Fruit fly (Drosophila melanogaster) whole organism, adult: ENCODE results near the gene Cpr66Cb.

Experiments
- CG11617 ChIP-seq: fragments of 200-800 bp; sonication (Bioruptor generic); optimal IDR thresholded peaks from 2 replicates; lab custom pipeline; 2017; ENCODE audit warnings: mild to moderate bottlenecking, missing biosample characterization, missing genetic modification reagents, missing genetic modification characterization
- CG12768 ChIP-seq: fragments of 200-800 bp; sonication (Bioruptor generic); optimal IDR thresholded peaks from 2 replicates; lab custom pipeline; 2017; ENCODE audit warnings: missing biosample characterization, missing genetic modification characterization, mild to moderate bottlenecking, moderate library complexity, missing genetic modification reagents
- CG14711 ChIP-seq: fragments of 200-800 bp; sonication (Bioruptor generic); optimal IDR thresholded peaks from 2 replicates; lab custom pipeline; 2018; ENCODE audit warnings: missing biosample characterization, mild to moderate bottlenecking, missing genetic modification characterization, moderate library complexity
- CG1620 ChIP-seq: fragments of 200-800 bp; sonication (Bioruptor generic); optimal IDR thresholded peaks from 2 replicates; lab custom pipeline; 2016; ENCODE audit warnings: missing biosample characterization, missing genetic modification characterization
- CG33017 ChIP-seq: fragments of 200-800 bp; sonication (Bioruptor generic); optimal IDR thresholded peaks from 2 replicates; lab custom pipeline; 2018; ENCODE audit warnings: missing biosample characterization, mild to moderate bottlenecking, missing genetic modification characterization, moderate library complexity
- CG5204 ChIP-seq: fragments of 200-800 bp; sonication (Bioruptor generic); optimal IDR thresholded peaks from 2 replicates; lab custom pipeline; 2016; ENCODE audit warnings: missing biosample characterization, missing genetic modification characterization
- CG7045 ChIP-seq: fragments of 200-800 bp; sonication (Bioruptor generic); optimal IDR thresholded peaks from 2 replicates; lab custom pipeline; 2017; ENCODE audit warnings: missing biosample characterization, mild to moderate bottlenecking, missing genetic modification characterization
- CG7101 ChIP-seq: fragments of 200-800 bp; sonication (Bioruptor generic); optimal IDR thresholded peaks from 2 replicates; lab custom pipeline; 2018; ENCODE audit warnings: missing biosample characterization, mild to moderate bottlenecking, missing genetic modification characterization, moderate library complexity
- Clk ChIP-seq: fragments of 200-800 bp; sonication (Bioruptor generic); optimal IDR thresholded peaks from 2 replicates; lab custom pipeline; 2017; ENCODE audit warnings: missing biosample characterization, missing genetic modification characterization
- Crg-1 ChIP-seq: fragments of 200-800 bp; sonication (Bioruptor generic); optimal IDR thresholded peaks from 2 replicates; lab custom pipeline; 2016; ENCODE audit warnings: missing biosample characterization, missing genetic modification characterization
- Hr96 ChIP-seq: fragments of 200-800 bp; sonication (Bioruptor generic); optimal IDR thresholded peaks from 2 replicates; lab custom pipeline; 2016; ENCODE audit warnings: missing biosample characterization, missing genetic modification characterization
- Mnt ChIP-seq: fragments of 200-800 bp; sonication (Bioruptor generic); optimal IDR thresholded peaks from 2 replicates; lab custom pipeline; 2016; ENCODE audit warnings: missing biosample characterization, mild to moderate bottlenecking, missing genetic modification characterization
- bab1 ChIP-seq: fragments of 200-800 bp; sonication (Bioruptor generic); optimal IDR thresholded peaks from 3 replicates; lab custom pipeline; 2019; ENCODE audit warnings: missing biosample characterization, mild to moderate bottlenecking, missing genetic modification characterization, moderate library complexity
- cic ChIP-seq: fragments of 200-800 bp; sonication (Bioruptor generic); optimal IDR thresholded peaks from 2 replicates; lab custom pipeline; 2017; ENCODE audit warnings: missing biosample characterization, mild to moderate bottlenecking, missing genetic modification characterization, moderate library complexity
- cnc ChIP-seq, 2 experiments: fragments of >200 bp; optimal IDR thresholded peaks; 2 replicates each; lab custom pipeline; 2017
- kay ChIP-seq: fragments of 200-800 bp; sonication (Bioruptor generic); peaks from one replicate; lab custom pipeline; 2016; ENCODE audit warnings: missing biosample characterization, missing genetic modification characterization, borderline replicate concordance
- ovo ChIP-seq: fragments of 200-800 bp; sonication (Bioruptor generic); optimal IDR thresholded peaks from 2 replicates; lab custom pipeline; 2016; ENCODE audit warnings: missing biosample characterization, missing genetic modification characterization
- pad ChIP-seq: fragments of 200-800 bp; sonication (Bioruptor generic); optimal IDR thresholded peaks from 3 replicates; lab custom pipeline; 2017; ENCODE audit warnings: missing biosample characterization, missing genetic modification characterization, mild to moderate bottlenecking, moderate library complexity, missing genetic modification reagents
- tj ChIP-seq: fragments of 200-800 bp; sonication (Bioruptor generic); optimal IDR thresholded peaks from 3 replicates; lab custom pipeline; 2017; ENCODE audit warnings: missing biosample characterization, mild to moderate bottlenecking, missing genetic modification characterization, moderate library complexity
- toe ChIP-seq: fragments of 200-800 bp; sonication (Bioruptor generic); optimal IDR thresholded peaks from 2 replicates; lab custom pipeline; 2016; ENCODE audit warnings: missing biosample characterization, missing genetic modification characterization

Cpr66Cb gene

DNA sequence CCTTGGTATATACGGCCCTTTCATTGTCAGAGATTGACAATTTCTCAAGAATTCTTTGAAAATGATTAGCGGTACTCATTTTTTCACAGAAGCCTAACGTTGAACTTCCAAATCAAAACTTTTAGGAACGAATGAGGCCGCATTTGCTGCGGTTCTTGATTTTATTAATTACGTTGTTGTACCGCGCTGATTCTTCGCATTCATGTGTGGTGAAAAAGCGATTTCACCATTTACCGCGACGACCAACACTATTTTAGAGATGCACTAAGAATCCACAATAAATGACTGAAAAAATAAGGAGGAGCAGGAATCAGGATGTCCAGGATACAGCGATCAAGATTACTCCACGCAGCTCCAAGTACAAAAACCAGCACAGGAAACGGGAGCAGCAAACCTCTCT lies 32.6 kb upstream of the Cpr66Cb start, which contains the start of the genes CG7194 and Sbp2:
Gene CG7194, minus strand, starts transcription at position 148 of the 400 bp plus-strand sequence.
Gene Sbp2, plus strand, starts transcription at position 246 of the 400 bp plus-strand sequence.
- TF ChIP-seq Crg-1 (GFP tag; lab: Kevin White, UChicago) (no peak), CG33017 (tag; lab: Kevin White, UChicago) (peak; percentile 25), CG7045 (GFP tag; lab: Kevin White, UChicago) (no peak), cic (GFP tag; lab: Kevin White, UChicago) (no peak), ovo (GFP tag; lab: Kevin White, UChicago) (no peak), CG11617 (GFP tag; lab: Kevin White, UChicago) (peak; percentile 9), Mnt (GFP tag; lab: Kevin White, UChicago) (no peak), CG1620 (GFP tag; lab: Kevin White, UChicago) (no peak), cnc (optimal IDR thresholded peaks at IDR 0.05; lab: Kevin White, UChicago) (no peak), bab1 (GFP tag; lab: Kevin White, UChicago) (peak; percentile 15), Hr96 (GFP tag; lab: Kevin White, UChicago) (no peak), toe (GFP tag; lab: Kevin White, UChicago) (no peak), CG12768 (GFP tag; lab: Kevin White, UChicago) (peak; percentile 18), CG5204 (no peak)

DNA sequence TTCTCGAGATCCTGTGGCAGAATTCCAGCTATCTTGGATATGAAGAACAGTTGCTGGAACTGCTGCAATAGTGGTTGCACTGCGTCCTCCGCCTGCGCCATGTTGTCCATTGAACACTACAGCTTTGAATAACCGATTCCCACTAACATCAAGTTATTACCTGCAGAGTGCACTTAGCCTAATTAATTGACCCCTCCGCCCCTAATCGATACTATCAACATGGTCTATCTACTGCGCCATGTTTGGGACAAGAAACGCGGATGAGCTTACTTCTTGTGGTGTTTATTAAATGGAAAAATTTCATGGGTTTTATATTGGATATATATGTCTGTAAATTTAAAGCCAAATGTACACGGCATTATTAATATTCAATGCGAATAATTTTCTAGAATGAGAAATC lies 29.6 kb upstream of the Cpr66Cb start, which contains the start of gene Gr66a:
Gene Gr66a, minus strand, starts transcription at position 101 of the 400 bp plus-strand sequence.
- no peak for TF ChIP-seq CG12768 (GFP tag; lab: Kevin White, UChicago)
- TF ChIP-seq kay: no peak
- TF ChIP-seq CG5204: no peak
- no peak for TF ChIP-seq pad (GFP tag; lab: Kevin White, UChicago)
- TF ChIP-seq toe (GFP tag; lab: Kevin White, UChicago): no peak
- TF ChIP-seq cic (GFP tag; lab: Kevin White, UChicago): no peak

DNA sequence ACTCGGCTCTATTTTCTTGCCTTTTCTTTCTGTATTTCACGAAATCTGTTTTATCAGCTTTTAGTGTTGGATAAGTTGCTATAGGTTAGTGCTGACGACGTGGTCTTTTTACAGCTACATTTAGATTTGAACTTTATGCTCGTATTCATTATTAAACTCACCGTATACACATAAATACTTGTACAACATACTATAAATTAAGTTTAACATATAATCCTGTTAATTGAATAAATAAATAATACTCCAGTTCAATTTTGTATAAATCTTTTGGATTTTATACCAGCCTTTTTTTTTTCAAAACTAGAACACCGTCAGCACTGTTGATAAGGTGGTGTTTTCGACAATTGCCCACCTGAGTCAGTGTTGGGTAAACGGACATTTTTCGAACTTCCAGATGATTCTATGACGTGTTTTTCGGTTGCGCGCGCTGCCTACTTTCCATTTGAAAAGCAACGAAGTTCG lies 27.6 kb upstream of the Cpr66Cb start, which contains the start of gene BI-1:
Gene BI-1, minus strand, starts transcription at position 51 of the 462 bp plus-strand sequence.
- TF ChIP-seq Hr96 (GFP tag; lab: Kevin White, UChicago): no peak
- TF ChIP-seq toe (GFP tag; lab: Kevin White, UChicago): no peak
- TF ChIP-seq CG14711 (tag; lab: Kevin White, UChicago): peak; percentile 72
- peak; percentile 89 for TF ChIP-seq CG12768 (GFP tag; lab: Kevin White, UChicago)
- peak; percentile 87 for TF ChIP-seq pad (GFP tag; lab: Kevin White, UChicago)
- peak; percentile 76 for TF ChIP-seq tj (GFP tag; lab: Kevin White, UChicago)
- peak; percentile 82 for TF ChIP-seq Crg-1 (GFP tag; lab: Kevin White, UChicago)
- no peak for TF ChIP-seq CG5204
- peak; percentile 98 for TF ChIP-seq kay
- TF ChIP-seq CG7045 (GFP tag; lab: Kevin White, UChicago): peak; percentile 80
- TF ChIP-seq cnc (optimal IDR thresholded peaks at IDR 0.05; lab: Kevin White, UChicago): no peak
- peak; percentile 69 for TF ChIP-seq Mnt (GFP tag; lab: Kevin White, UChicago)
- TF ChIP-seq CG1620 (GFP tag; lab: Kevin White, UChicago): peak; percentile 79
- TF ChIP-seq bab1 (GFP tag; lab: Kevin White, UChicago): peak; percentile 59
- peak; percentile 90 for TF ChIP-seq CG7101 (tag; lab: Kevin White, UChicago)
- TF ChIP-seq ovo (GFP tag; lab: Kevin White, UChicago): peak; percentile 28
- TF ChIP-seq Clk: peak; percentile 81
- TF ChIP-seq CG33017 (tag; lab: Kevin White, UChicago): peak; percentile 80
- peak; percentile 78 for TF ChIP-seq CG11617 (GFP tag; lab: Kevin White, UChicago)
- peak; percentile 28 for TF ChIP-seq cic (GFP tag; lab: Kevin White, UChicago)

DNA sequence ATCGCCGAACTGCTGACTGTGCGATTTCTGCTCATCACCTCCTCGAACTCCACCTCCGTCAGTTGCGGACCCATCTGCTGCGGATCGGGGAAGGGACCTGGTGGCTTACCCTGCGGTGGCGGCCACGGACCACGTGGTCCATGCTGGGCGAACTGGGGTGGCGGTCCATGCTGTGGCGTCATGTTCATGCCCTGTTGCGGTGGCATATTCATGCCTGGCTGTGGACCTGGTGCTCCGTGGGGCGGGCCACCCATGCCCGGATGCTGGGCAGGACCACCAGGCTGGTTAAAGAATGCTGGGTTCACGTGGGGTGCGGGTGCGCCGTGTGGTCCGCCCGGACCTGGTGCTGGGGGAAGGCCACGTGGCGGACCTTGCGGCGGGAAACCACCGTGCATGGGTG lies 24.2 kb upstream of the Cpr66Cb start:
- no peak for TF ChIP-seq CG7045 (GFP tag; lab: Kevin White, UChicago)
- TF ChIP-seq bab1 (GFP tag; lab: Kevin White, UChicago): no peak
- TF ChIP-seq cic (GFP tag; lab: Kevin White, UChicago): no peak
- no peak for TF ChIP-seq CG5204
- TF ChIP-seq tj (GFP tag; lab: Kevin White, UChicago): no peak
- no peak for TF ChIP-seq Hr96 (GFP tag; lab: Kevin White, UChicago)
- no peak for TF ChIP-seq CG7101 (tag; lab: Kevin White, UChicago)
- no peak for TF ChIP-seq Mnt (GFP tag; lab: Kevin White, UChicago)
- no peak for TF ChIP-seq pad (GFP tag; lab: Kevin White, UChicago)
- no peak for TF ChIP-seq kay
- TF ChIP-seq Clk: no peak
- no peak for TF ChIP-seq CG11617 (GFP tag; lab: Kevin White, UChicago)

DNA sequence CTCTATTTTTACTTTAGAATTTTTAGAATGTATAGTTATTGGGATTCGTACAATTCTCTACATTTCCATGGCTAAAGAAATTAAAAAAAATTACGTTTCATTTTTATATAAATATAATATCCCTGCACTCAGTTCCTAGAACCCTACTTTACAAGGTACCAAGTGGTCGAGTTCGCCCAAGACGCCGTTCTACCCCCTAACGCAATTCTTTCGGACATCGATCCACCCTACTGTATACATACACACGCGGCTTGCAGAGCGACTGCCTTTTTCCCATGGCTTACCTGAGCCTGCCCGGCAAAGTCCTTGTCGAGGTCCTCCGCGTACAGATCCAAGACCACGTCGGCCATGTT lies 21.7 kb upstream of the Cpr66Cb start:
- TF ChIP-seq CG14711 (tag; lab: Kevin White, UChicago) (no peak), pad (GFP tag; lab: Kevin White, UChicago) (no peak)

DNA sequence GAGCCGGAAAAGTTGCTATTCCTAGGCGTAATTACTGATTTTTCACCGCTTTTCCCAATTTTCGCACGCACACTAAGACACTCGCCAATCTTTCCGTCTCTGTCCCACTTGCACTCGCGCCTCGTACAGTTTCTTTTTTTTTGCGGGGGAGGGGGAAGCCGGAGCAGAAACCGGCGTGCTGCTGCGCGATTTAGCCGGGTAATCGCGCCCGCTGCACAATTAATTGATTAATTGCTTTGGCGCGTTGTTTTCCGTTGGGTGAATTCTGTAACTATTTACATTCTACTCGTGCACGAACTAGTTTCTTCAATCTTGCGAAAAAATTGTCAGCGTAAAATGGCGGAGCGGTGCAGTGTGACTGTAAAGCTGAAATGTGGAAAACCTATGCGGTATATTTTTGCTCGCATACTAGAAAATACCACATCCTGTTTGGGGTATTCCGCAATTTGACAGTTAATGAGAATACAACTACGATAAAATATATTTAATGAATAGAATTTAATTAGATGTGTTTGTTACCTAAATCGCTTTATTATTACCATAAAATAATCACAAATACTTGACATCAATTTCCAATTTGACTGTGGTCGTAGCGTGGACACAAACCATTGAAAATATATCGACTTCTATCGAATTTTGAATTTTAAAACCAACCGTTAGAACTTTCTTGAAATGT lies 21.2 kb upstream of the Cpr66Cb start, which contains the start of gene Cpsf6:
Gene Cpsf6, minus strand, starts transcription at position 362 of the 676 bp plus-strand sequence.
- TF ChIP-seq CG1620 (GFP tag; lab: Kevin White, UChicago) (peak; percentile 6), ovo (GFP tag; lab: Kevin White, UChicago) (peak; percentile 26), kay (peak; percentile 71), CG7045 (GFP tag; lab: Kevin White, UChicago) (no peak), CG14711 (tag; lab: Kevin White, UChicago) (peak; percentile 56), CG7101 (tag; lab: Kevin White, UChicago) (peak; percentile 34), cnc (optimal IDR thresholded peaks at IDR 0.05; lab: Kevin White, UChicago) (no peak), Hr96 (GFP tag; lab: Kevin White, UChicago) (peak; percentile 2), toe (GFP tag; lab: Kevin White, UChicago) (peak; percentile 50), Crg-1 (GFP tag; lab: Kevin White, UChicago) (peak; percentile 51), tj (GFP tag; lab: Kevin White, UChicago) (peak; percentile 62), CG5204 (no peak), Clk (no peak), CG12768 (GFP tag; lab: Kevin White, UChicago) (no peak), Mnt (GFP tag; lab: Kevin White, UChicago) (peak; percentile 74), bab1 (GFP tag; lab: Kevin White, UChicago) (peak; percentile 71), CG11617 (GFP tag; lab: Kevin White, UChicago) (peak; percentile 25), pad (GFP tag; lab: Kevin White, UChicago) (peak; percentile 56), CG33017 (tag; lab: Kevin White, UChicago) (peak; percentile 13), cic (GFP tag; lab: Kevin White, UChicago) (no peak)
